Fruit fly (Drosophila melanogaster) whole organism, embryonic: Measurements from ENCODE around the gene Desat1.
A peak's percentile ranks its signal among the peaks of the same experiment; 100 is the strongest.

Experiments used
- Ada2b ChIP-seq: fragments of 200-800 bp; sonication (Bioruptor generic); IDR thresholded peaks from 2 replicates; pipeline ENCODE4 v1.3.6; 2022; ENCODE audit warnings: missing biosample characterization, missing genetic modification characterization
- CG10209 ChIP-seq: fragments of 200-800 bp; sonication (Bioruptor generic); optimal IDR thresholded peaks from 3 replicates; lab custom pipeline; 2017; ENCODE audit warnings: missing biosample characterization, mild to moderate bottlenecking, missing genetic modification characterization, missing genetic modification reagents
- CG11247 ChIP-seq: fragments of 200-800 bp; sonication (Bioruptor generic); IDR thresholded peaks from 2 replicates; pipeline ENCODE4 v1.3.6; 2022; ENCODE audit warnings: missing biosample characterization, missing genetic modification characterization
- CG11695 ChIP-seq: fragments of 200-800 bp; sonication (Bioruptor generic); IDR thresholded peaks from 3 replicates; pipeline ENCODE4 v1.3.6; 2022; ENCODE audit warnings: missing biosample characterization, missing genetic modification characterization
- CG11723 ChIP-seq: fragments of 200-800 bp; sonication (Bioruptor generic); optimal IDR thresholded peaks from 2 replicates; lab custom pipeline; 2017; ENCODE audit warnings: missing biosample characterization, mild to moderate bottlenecking, missing genetic modification characterization
- CG13424 ChIP-seq: fragments of 200-800 bp; sonication (Bioruptor generic); optimal IDR thresholded peaks from 2 replicates; lab custom pipeline; 2019; ENCODE audit warnings: missing biosample characterization, mild to moderate bottlenecking, missing genetic modification characterization, moderate library complexity
- CG14860 ChIP-seq: fragments of 200-800 bp; sonication (Bioruptor generic); IDR thresholded peaks from 3 replicates; pipeline ENCODE4 v1.3.6; 2022; ENCODE audit warnings: missing biosample characterization, missing genetic modification characterization; ENCODE audit not compliant: partially characterized antibody
- CG16863 ChIP-seq: fragments of 200-800 bp; sonication (Bioruptor generic); optimal IDR thresholded peaks from 3 replicates; lab custom pipeline; 2016; ENCODE audit warnings: missing biosample characterization, missing genetic modification characterization
- CG2120 ChIP-seq: fragments of 200-800 bp; sonication (Bioruptor generic); optimal IDR thresholded peaks from 3 replicates; lab custom pipeline; 2016; ENCODE audit warnings: missing biosample characterization, missing genetic modification characterization
- CG2199 ChIP-seq: fragments of 200-800 bp; sonication (Bioruptor generic); IDR thresholded peaks from 3 replicates; pipeline ENCODE4 v1.3.6; 2022; ENCODE audit warnings: missing biosample characterization, missing genetic modification characterization
- CG2202 ChIP-seq: fragments of 200-800 bp; sonication (Bioruptor generic); optimal IDR thresholded peaks from 2 replicates; lab custom pipeline; 2018; ENCODE audit warnings: missing biosample characterization, mild to moderate bottlenecking, missing genetic modification characterization
- CG30431 ChIP-seq: fragments of 200-800 bp; sonication (Bioruptor generic); optimal IDR thresholded peaks from 2 replicates; lab custom pipeline; 2017; ENCODE audit warnings: missing biosample characterization, missing genetic modification characterization
- CG3847 ChIP-seq: fragments of 200-800 bp; sonication (Bioruptor generic); IDR thresholded peaks from 2 replicates; pipeline ENCODE4 v1.3.6; 2022; ENCODE audit warnings: missing biosample characterization, missing genetic modification characterization
- CG5180 ChIP-seq: fragments of 200-800 bp; sonication (Bioruptor generic); optimal IDR thresholded peaks from 3 replicates; lab custom pipeline; 2017; ENCODE audit warnings: missing biosample characterization, missing genetic modification characterization, mild to moderate bottlenecking, moderate library complexity, missing genetic modification reagents
- CG6683 ChIP-seq: fragments of 200-800 bp; sonication (Bioruptor generic); optimal IDR thresholded peaks from 2 replicates; lab custom pipeline; 2017; ENCODE audit warnings: missing biosample characterization, mild to moderate bottlenecking, missing genetic modification characterization, missing genetic modification reagents
- CG7271 ChIP-seq: fragments of 200-800 bp; sonication (Bioruptor generic); optimal IDR thresholded peaks from 2 replicates; lab custom pipeline; 2018; ENCODE audit warnings: missing biosample characterization, mild to moderate bottlenecking, missing genetic modification characterization, moderate library complexity
- CG7963 ChIP-seq: fragments of 200-800 bp; sonication (Bioruptor generic); IDR thresholded peaks from 3 replicates; pipeline ENCODE4 v1.3.6; 2022; ENCODE audit warnings: missing biosample characterization, missing genetic modification characterization; ENCODE audit not compliant: partially characterized antibody
- Deaf1 ChIP-seq: fragments of 200-800 bp; optimal IDR thresholded peaks from 3 replicates; lab custom pipeline; 2019; ENCODE audit warnings: missing biosample characterization, mild to moderate bottlenecking, missing genetic modification characterization, moderate library complexity
- Dek ChIP-seq: fragments of 200-800 bp; sonication (Bioruptor generic); optimal IDR thresholded peaks from 3 replicates; lab custom pipeline; 2019; ENCODE audit warnings: missing biosample characterization, mild to moderate bottlenecking, missing genetic modification characterization, moderate library complexity
- Dip2 ChIP-seq: fragments of 200-800 bp; sonication (Bioruptor generic); IDR thresholded peaks from 2 replicates; pipeline ENCODE4 v1.3.6; 2022; ENCODE audit warnings: missing biosample characterization, missing genetic modification characterization
- Dip3 ChIP-seq: fragments of 200-800 bp; sonication (Bioruptor generic); optimal IDR thresholded peaks from 3 replicates; lab custom pipeline; 2016; ENCODE audit warnings: missing biosample characterization, missing genetic modification characterization
- HLH4C ChIP-seq: fragments of 200-800 bp; sonication (Bioruptor generic); IDR thresholded peaks from 3 replicates; pipeline ENCODE4 v1.3.6; 2022; ENCODE audit warnings: missing biosample characterization, missing genetic modification characterization; ENCODE audit not compliant: partially characterized antibody
- Hand ChIP-seq: fragments of 200-800 bp; sonication (Bioruptor generic); optimal IDR thresholded peaks from 2 replicates; lab custom pipeline; 2017; ENCODE audit warnings: mild to moderate bottlenecking, missing biosample characterization, missing genetic modification reagents, missing genetic modification characterization
- Hmr ChIP-seq: fragments of 200-800 bp; sonication (Bioruptor generic); optimal IDR thresholded peaks from 3 replicates; lab custom pipeline; 2017; ENCODE audit warnings: mild to moderate bottlenecking, missing biosample characterization, missing genetic modification reagents, missing genetic modification characterization
- Jarid2 ChIP-seq: fragments of 200-800 bp; sonication (Bioruptor generic); optimal IDR thresholded peaks from 3 replicates; lab custom pipeline; 2017; ENCODE audit warnings: mild to moderate bottlenecking, missing biosample characterization, missing genetic modification reagents, missing genetic modification characterization
- Mad ChIP-seq: fragments of 200-800 bp; sonication (Bioruptor generic); optimal IDR thresholded peaks from 2 replicates; lab custom pipeline; 2016; ENCODE audit warnings: missing biosample characterization, missing genetic modification characterization
- Med ChIP-seq: fragments of 200-800 bp; sonication (Bioruptor generic); peaks from one replicate; lab custom pipeline; 2016; ENCODE audit warnings: missing biosample characterization, missing genetic modification characterization, mild to moderate bottlenecking, inconsistent platforms, moderate library complexity
- NC2α ChIP-seq: fragments of 200-800 bp; sonication (Bioruptor generic); optimal IDR thresholded peaks from 2 replicates; lab custom pipeline; 2016; ENCODE audit warnings: missing biosample characterization, missing genetic modification characterization
- NFAT ChIP-seq: fragments of 200-800 bp; sonication (Bioruptor generic); IDR thresholded peaks from 2 replicates; pipeline ENCODE4 v1.3.6; 2022; ENCODE audit warnings: missing biosample characterization, missing genetic modification characterization
- Oaz ChIP-seq: fragments of 200-800 bp; sonication (Bioruptor generic); IDR thresholded peaks from 2 replicates; pipeline ENCODE4 v1.3.6; 2022; ENCODE audit warnings: missing biosample characterization, missing genetic modification characterization
- Ravus ChIP-seq: fragments of 200-800 bp; sonication (Bioruptor generic); IDR thresholded peaks from 2 replicates; pipeline ENCODE4 v1.3.6; 2022; ENCODE audit warnings: missing biosample characterization, missing genetic modification characterization
- Rx ChIP-seq: fragments of 200-800 bp; sonication (Bioruptor generic); IDR thresholded peaks from 2 replicates; pipeline ENCODE4 v1.3.6; 2022; ENCODE audit warnings: missing biosample characterization, missing genetic modification characterization
- Sry-δ ChIP-seq: fragments of 200-800 bp; sonication (Bioruptor generic); optimal IDR thresholded peaks from 2 replicates; lab custom pipeline; 2016; ENCODE audit warnings: missing biosample characterization, missing genetic modification characterization
- Xbp1 ChIP-seq: fragments of 200-800 bp; sonication (Bioruptor generic); optimal IDR thresholded peaks from 3 replicates; lab custom pipeline; 2016; ENCODE audit warnings: missing biosample characterization, mild to moderate bottlenecking, missing genetic modification characterization
- ara ChIP-seq: fragments of 200-800 bp; sonication (Bioruptor generic); IDR thresholded peaks from 2 replicates; pipeline ENCODE4 v1.3.6; 2022; ENCODE audit warnings: missing biosample characterization, missing genetic modification characterization
- bab2 ChIP-seq: fragments of 200-800 bp; sonication (Bioruptor generic); optimal IDR thresholded peaks from 2 replicates; lab custom pipeline; 2016; ENCODE audit warnings: missing biosample characterization, missing genetic modification characterization
- croc ChIP-seq: fragments of 200-800 bp; sonication (Bioruptor generic); conservative IDR thresholded peaks from 3 replicates; pipeline ENCODE4 v1.3.6; 2022; ENCODE audit warnings: missing biosample characterization, missing genetic modification characterization
- dmrt11E ChIP-seq: fragments of 200-800 bp; sonication (Bioruptor generic); optimal IDR thresholded peaks from 3 replicates; lab custom pipeline; 2018; ENCODE audit warnings: missing biosample characterization, mild to moderate bottlenecking, missing genetic modification characterization, moderate library complexity
- emc ChIP-seq: fragments of 200-800 bp; sonication (Bioruptor generic); optimal IDR thresholded peaks from 2 replicates; lab custom pipeline; 2016; ENCODE audit warnings: missing biosample characterization, missing genetic modification characterization
- kay ChIP-seq: fragments of 200-800 bp; sonication (Bioruptor generic); optimal IDR thresholded peaks from 2 replicates; lab custom pipeline; 2016; ENCODE audit warnings: missing biosample characterization, missing genetic modification characterization
- klu ChIP-seq: fragments of 200-800 bp; sonication (Bioruptor generic); IDR thresholded peaks from 2 replicates; pipeline ENCODE4 v1.3.6; 2022; ENCODE audit warnings: missing biosample characterization, missing genetic modification characterization
- lola ChIP-seq, 3 experiments: fragments of >200 bp in 2 of 3; fragments of 200-800 bp in 1 of 3; sonication (Bioruptor generic) in 1 of 3; optimal IDR thresholded peaks; 2 replicates each; lab custom pipeline; 2017 to 2019; ENCODE audit warnings: missing biosample characterization in 3 of 3, missing genetic modification characterization in 3 of 3, mild to moderate bottlenecking in 1 of 3, moderate library complexity in 1 of 3
- org-1 ChIP-seq: fragments of 200-800 bp; sonication (Bioruptor generic); optimal IDR thresholded peaks from 2 replicates; lab custom pipeline; 2017; ENCODE audit warnings: missing biosample characterization, missing genetic modification characterization
- pita ChIP-seq: fragments of 200-800 bp; sonication (Bioruptor generic); optimal IDR thresholded peaks from 2 replicates; lab custom pipeline; 2017; ENCODE audit warnings: missing biosample characterization, mild to moderate bottlenecking, missing genetic modification characterization
- pnt ChIP-seq: fragments of 200-800 bp; sonication (Bioruptor generic); optimal IDR thresholded peaks from 3 replicates; lab custom pipeline; 2016; ENCODE audit warnings: missing biosample characterization, missing genetic modification characterization
- pzg ChIP-seq: fragments of 200-800 bp; sonication (Bioruptor generic); optimal IDR thresholded peaks from 3 replicates; lab custom pipeline; 2018; ENCODE audit warnings: missing biosample characterization, mild to moderate bottlenecking, missing genetic modification characterization, moderate library complexity
- sna ChIP-seq: fragments of 200-800 bp; sonication (Bioruptor generic); IDR thresholded peaks from 2 replicates; pipeline ENCODE4 v1.3.6; 2022; ENCODE audit warnings: missing biosample characterization, missing genetic modification characterization; ENCODE audit not compliant: partially characterized antibody
- unpg ChIP-seq: fragments of 200-800 bp; sonication (Bioruptor generic); optimal IDR thresholded peaks from 3 replicates; lab custom pipeline; 2018; ENCODE audit warnings: missing biosample characterization, mild to moderate bottlenecking, missing genetic modification characterization, moderate library complexity
- wdn ChIP-seq: fragments of 200-800 bp; sonication (Bioruptor generic); IDR thresholded peaks from 2 replicates; pipeline ENCODE4 v1.3.6; 2022; ENCODE audit warnings: missing biosample characterization, missing genetic modification characterization
- wek ChIP-seq: fragments of 200-800 bp; sonication (Bioruptor generic); optimal IDR thresholded peaks from 3 replicates; lab custom pipeline; 2018; ENCODE audit warnings: missing biosample characterization, mild to moderate bottlenecking, missing genetic modification characterization, moderate library complexity
- yki ChIP-seq: fragments of >200 bp; optimal IDR thresholded peaks from 3 replicates; lab custom pipeline; 2018

Desat1 gene

dm6 chr3R:12402935-12403334, 36.5 kb upstream of the Desat1 start (continued):
- TF ChIP-seq Mad (GFP tag; lab: Kevin White, UChicago) (peak; percentile 94), yki (lab: Kevin White, UChicago) (no peak), pita (GFP tag; lab: Kevin White, UChicago) (no peak), Hand (GFP tag; lab: Kevin White, UChicago) (peak; percentile 92), CG2120 (GFP tag; lab: Kevin White, UChicago) (peak; percentile 95), ara (GFP tag; lab: Robert Waterston, UW) (peak; percentile 99), unpg (peak; percentile 99), Dek (tag; lab: Kevin White, UChicago) (peak; percentile 97), Sry-δ (GFP tag; lab: Kevin White, UChicago) (peak; percentile 66), CG30431 (peak; percentile 94), sna (GFP tag; lab: Robert Waterston, UW) (no peak), dmrt11E (tag; lab: Kevin White, UChicago) (peak; percentile 99), Dip2 (GFP tag; lab: Robert Waterston, UW) (peak; percentile 56; the same call in 1 of the 2 replicates), croc (peak; percentile 91), Ravus (GFP tag; lab: Robert Waterston, UW) (peak; percentile 86), Deaf1 (tag; lab: Kevin White, UChicago) (peak; percentile 91), kay (peak; percentile 89), CG11695 (GFP tag; lab: Robert Waterston, UW) (peak; percentile 97), emc (GFP tag; lab: Kevin White, UChicago) (peak; percentile 97), Hmr (GFP tag; lab: Kevin White, UChicago) (peak; percentile 97), CG13424 (tag; lab: Kevin White, UChicago) (peak; percentile 99), CG11247 (peak; percentile 90), wdn (peak; percentile 93), Med (GFP tag; lab: Kevin White, UChicago) (peak; percentile 99), CG2202 (tag; lab: Kevin White, UChicago) (peak; percentile 97), CG10209 (GFP tag; lab: Kevin White, UChicago) (peak; percentile 97), klu (peak; percentile 86), CG16863 (peak; percentile 93), Ada2b (GFP tag; lab: Robert Waterston, UW) (peak; percentile 99), CG5180 (GFP tag; lab: Kevin White, UChicago) (peak; percentile 91), Xbp1 (GFP tag; lab: Kevin White, UChicago) (peak; percentile 97), pnt (peak; percentile 87), Dip3 (peak; percentile 91), wek (GFP tag; lab: Kevin White, UChicago) (peak; percentile 92), CG6683 (GFP tag; lab: Kevin White, UChicago) (peak; percentile 98), Jarid2 (peak; percentile 79), pzg (GFP tag; lab: Kevin White, UChicago) (peak; percentile 46), CG7963 (GFP tag; lab: Robert Waterston, UW) (no peak), CG14860 (GFP tag; lab: Robert Waterston, UW) (no peak), Rx (GFP tag; lab: Robert Waterston, UW) (peak; percentile 94), CG7271 (tag; lab: Kevin White, UChicago) (peak; percentile 98), CG11723 (peak; percentile 94), Oaz (peak; percentile 92), CG3847 (peak; percentile 94), lola (GFP tag; optimal IDR thresholded peaks at IDR 0.05; lab: Kevin White, UChicago) (peak in 1 of 3 experiments; percentile 99), NC2α (peak; percentile 91), NFAT (GFP tag; lab: Robert Waterston, UW) (peak; percentile 92), bab2 (GFP tag; lab: Kevin White, UChicago) (peak; percentile 95), CG2199 (GFP tag; lab: Robert Waterston, UW) (peak; percentile 94), HLH4C (GFP tag; lab: Robert Waterston, UW) (0 out of 3 replicates have a peak, but pooled peaks have one; percentile 40), org-1 (peak; percentile 90)
